Worm (Caenorhabditis elegans) whole organism, late embryonic: ENCODE results near the gene Y105C5B.1.

Experiments used
- ahr-1 ChIP-seq: sonication (generic microtip); optimal IDR thresholded peaks from 2 replicates; lab custom pipeline; 2016; ENCODE audit warnings: missing genetic modification characterization, missing compliant biosample characterization
- ama-1 ChIP-seq: fragments of 150-350 bp; optimal IDR thresholded peaks from 2 replicates; lab custom pipeline; 2014
- lim-6 ChIP-seq: sonication (generic microtip); optimal IDR thresholded peaks from 2 replicates; lab custom pipeline; 2016; ENCODE audit warnings: missing genetic modification characterization, missing compliant biosample characterization
- nfya-1 ChIP-seq: sonication (generic microtip); optimal IDR thresholded peaks from 2 replicates; lab custom pipeline; 2017; ENCODE audit warnings: missing genetic modification characterization, mild to moderate bottlenecking, missing compliant biosample characterization, antibody characterized with exemption, moderate library complexity
- nhr-11 ChIP-seq: fragments of 150-350 bp; optimal IDR thresholded peaks from 2 replicates; lab custom pipeline; 2014; ENCODE audit warnings: missing biosample characterization, missing genetic modification characterization
- tbx-2 ChIP-seq: sonication (generic microtip); optimal IDR thresholded peaks from 2 replicates; lab custom pipeline; 2016; ENCODE audit warnings: missing genetic modification characterization, missing compliant biosample characterization
- unc-3 ChIP-seq, 2 experiments: fragments of 200-800 bp in 1 of 2; sonication (Bioruptor generic) in 1 of 2; sonication (generic microtip) in 1 of 2; conservative IDR thresholded peaks in 1 of 2; optimal IDR thresholded peaks in 1 of 2; 2 replicates each; pipeline versions ENCODE4 v1.3.6 to Lab custom; 2016 to 2022; ENCODE audit warnings: missing compliant biosample characterization in 2 of 2, missing genetic modification characterization in 2 of 2, missing genetic modification reagents in 1 of 2
- zip-5 ChIP-seq: sonication (generic microtip); optimal IDR thresholded peaks from 2 replicates; lab custom pipeline; 2016; ENCODE audit warnings: missing genetic modification characterization, missing compliant biosample characterization

- TF ChIP-seq ama-1 (lab: Kevin White, UChicago) (no peak), ahr-1 (tag; lab: Kevin White, UChicago) (no peak), nhr-11 (tag; lab: Kevin White, UChicago) (no peak), tbx-2 (tag; lab: Kevin White, UChicago) (no peak), nfya-1 (tag; lab: Kevin White, UChicago) (no peak), unc-3 (GFP tag; conservative IDR thresholded peaks at IDR 0.05; lab: Robert Waterston, UW) (no peak), unc-3 (tag; optimal IDR thresholded peaks at IDR 0.05; lab: Kevin White, UChicago) (no peak), lim-6 (no peak), zip-5 (no peak)
These were observed 23.4 kb upstream of the Y105C5B.1 start, which contains the start of gene Y105C5A.1269 for ce11 chrIV:15847096-15847495.
